Worm (Caenorhabditis elegans) whole organism, L2 larva: ENCODE results near the gene C49F8.15.
A peak's percentile ranks its signal among the peaks of the same experiment; 100 is the strongest.

Experiments
- C34F6.9 ChIP-seq: fragments of 150-350 bp; optimal IDR thresholded peaks from 2 replicates; lab custom pipeline; 2014; ENCODE audit warnings: missing biosample characterization, missing genetic modification characterization
- F13H6.1 ChIP-seq: sonication (generic microtip); optimal IDR thresholded peaks from 2 replicates; lab custom pipeline; 2016; ENCODE audit warnings: missing genetic modification characterization, missing compliant biosample characterization
- R02D3.7 ChIP-seq: fragments of 150-350 bp; optimal IDR thresholded peaks from 2 replicates; lab custom pipeline; 2014; ENCODE audit warnings: missing biosample characterization, missing genetic modification characterization
- Y55F3AM.14 ChIP-seq: fragments of 200-800 bp; sonication (Bioruptor generic); optimal IDR thresholded peaks from 2 replicates; lab custom pipeline; 2018; ENCODE audit warnings: mild to moderate bottlenecking, missing genetic modification characterization, missing compliant biosample characterization
- alr-1 ChIP-seq: fragments of 150-350 bp; optimal IDR thresholded peaks from 2 replicates; lab custom pipeline; 2014; ENCODE audit warnings: missing biosample characterization, missing genetic modification characterization
- aly-2 ChIP-seq: fragments of 150-350 bp; optimal IDR thresholded peaks from 2 replicates; lab custom pipeline; 2014; ENCODE audit warnings: missing biosample characterization, missing genetic modification characterization
- ama-1 ChIP-seq: fragments of 150-350 bp; optimal IDR thresholded peaks from 2 replicates; lab custom pipeline; 2018; ENCODE audit warnings: inconsistent platforms
- blmp-1 ChIP-seq: sonication (generic microtip); optimal IDR thresholded peaks from 2 replicates; lab custom pipeline; 2017; ENCODE audit warnings: missing genetic modification characterization, mild to moderate bottlenecking, missing compliant biosample characterization, antibody characterized with exemption, moderate library complexity; ENCODE audit not compliant: insufficient read depth
- ceh-16 ChIP-seq: fragments of 150-350 bp; optimal IDR thresholded peaks from 2 replicates; lab custom pipeline; 2014; ENCODE audit warnings: missing biosample characterization, missing genetic modification characterization
- ceh-82 ChIP-seq: fragments of 150-350 bp; optimal IDR thresholded peaks from 2 replicates; lab custom pipeline; 2014; ENCODE audit warnings: missing biosample characterization, missing genetic modification characterization
- elt-1 ChIP-seq: fragments of 150-350 bp; optimal IDR thresholded peaks from 2 replicates; lab custom pipeline; 2014; ENCODE audit warnings: missing biosample characterization, missing genetic modification characterization
- fos-1 ChIP-seq: fragments of 150-350 bp; optimal IDR thresholded peaks from 2 replicates; lab custom pipeline; 2014; ENCODE audit warnings: missing biosample characterization, missing genetic modification characterization
- gmeb-1 ChIP-seq: fragments of 150-350 bp; optimal IDR thresholded peaks from 2 replicates; lab custom pipeline; 2014; ENCODE audit warnings: missing biosample characterization, missing genetic modification characterization
- lin-13 ChIP-seq: fragments of 150-350 bp; optimal IDR thresholded peaks from 2 replicates; lab custom pipeline; 2014; ENCODE audit warnings: missing biosample characterization, missing genetic modification reagents, missing genetic modification characterization
- lin-39 ChIP-seq: fragments of 150-350 bp; optimal IDR thresholded peaks from 2 replicates; lab custom pipeline; 2014; ENCODE audit warnings: missing biosample characterization, missing genetic modification reagents, missing genetic modification characterization
- lsy-2 ChIP-seq, 2 experiments: fragments of 150-350 bp in 1 of 2; sonication (generic microtip) in 1 of 2; optimal IDR thresholded peaks; 2 replicates each; lab custom pipeline; 2014 to 2017; ENCODE audit warnings: missing biosample characterization in 2 of 2, missing genetic modification characterization in 2 of 2
- mab-5 ChIP-seq: fragments of 150-350 bp; optimal IDR thresholded peaks from 2 replicates; lab custom pipeline; 2014; ENCODE audit warnings: missing biosample characterization, missing genetic modification characterization
- mbf-1 ChIP-seq: sonication (generic microtip); optimal IDR thresholded peaks from 2 replicates; lab custom pipeline; 2017; ENCODE audit warnings: missing biosample characterization, missing genetic modification characterization
- mdl-1 ChIP-seq, 2 experiments: fragments of 150-350 bp in 1 of 2; sonication (generic microtip) in 1 of 2; optimal IDR thresholded peaks; 2 replicates each; lab custom pipeline; 2017; ENCODE audit warnings: missing biosample characterization in 2 of 2, missing genetic modification characterization in 2 of 2
- nhr-10 ChIP-seq: sonication (generic microtip); optimal IDR thresholded peaks from 2 replicates; lab custom pipeline; 2017; ENCODE audit warnings: missing biosample characterization, missing genetic modification characterization
- nhr-11 ChIP-seq: fragments of 150-350 bp; optimal IDR thresholded peaks from 2 replicates; lab custom pipeline; 2014; ENCODE audit warnings: missing biosample characterization, missing genetic modification characterization
- nhr-12 ChIP-seq: fragments of 150-350 bp; optimal IDR thresholded peaks from 2 replicates; lab custom pipeline; 2014; ENCODE audit warnings: missing biosample characterization, missing genetic modification characterization
- nhr-129 ChIP-seq: fragments of 150-350 bp; optimal IDR thresholded peaks from 2 replicates; lab custom pipeline; 2014; ENCODE audit warnings: missing biosample characterization, missing genetic modification characterization
- nhr-21 ChIP-seq: fragments of 150-350 bp; optimal IDR thresholded peaks from 2 replicates; lab custom pipeline; 2014; ENCODE audit warnings: missing biosample characterization, missing genetic modification characterization
- nhr-237 ChIP-seq: fragments of 150-350 bp; optimal IDR thresholded peaks from 2 replicates; lab custom pipeline; 2014; ENCODE audit warnings: missing biosample characterization, missing genetic modification characterization
- nhr-25 ChIP-seq: fragments of 150-350 bp; sonication (generic microtip); optimal IDR thresholded peaks from 3 replicates; lab custom pipeline; 2014; ENCODE audit warnings: missing biosample characterization, missing genetic modification characterization
- nhr-6 ChIP-seq: fragments of 150-350 bp; optimal IDR thresholded peaks from 2 replicates; lab custom pipeline; 2014; ENCODE audit warnings: missing biosample characterization, missing genetic modification characterization
- peb-1 ChIP-seq: fragments of 150-350 bp; optimal IDR thresholded peaks from 2 replicates; lab custom pipeline; 2014; ENCODE audit warnings: missing biosample characterization, missing genetic modification characterization
- sem-4 ChIP-seq: fragments of 150-350 bp; optimal IDR thresholded peaks from 2 replicates; lab custom pipeline; 2014; ENCODE audit warnings: missing biosample characterization, missing genetic modification reagents, missing genetic modification characterization
- skn-1 ChIP-seq: sonication (generic microtip); optimal IDR thresholded peaks from 2 replicates; lab custom pipeline; 2017; ENCODE audit warnings: missing biosample characterization, missing genetic modification characterization
- sma-9 ChIP-seq, 2 experiments: fragments of 150-350 bp in 1 of 2; sonication (generic microtip) in 1 of 2; optimal IDR thresholded peaks; 2 replicates each; lab custom pipeline; 2014 to 2016; ENCODE audit warnings: missing genetic modification characterization in 2 of 2, mild to moderate bottlenecking in 1 of 2, missing biosample characterization in 1 of 2, missing compliant biosample characterization in 1 of 2, missing genetic modification reagents in 1 of 2, moderate library complexity in 1 of 2
- unc-55 ChIP-seq: fragments of 150-350 bp; sonication (generic microtip); optimal IDR thresholded peaks from 3 replicates; lab custom pipeline; 2014; ENCODE audit warnings: missing biosample characterization, missing genetic modification reagents, missing genetic modification characterization
- zag-1 ChIP-seq: fragments of 150-350 bp; optimal IDR thresholded peaks from 2 replicates; lab custom pipeline; 2014; ENCODE audit warnings: missing biosample characterization, missing genetic modification characterization
- ztf-1 ChIP-seq: fragments of 200-800 bp; sonication (Bioruptor generic); conservative IDR thresholded peaks from 2 replicates; pipeline ENCODE4 v1.3.6; 2022; ENCODE audit warnings: missing genetic modification characterization, missing compliant biosample characterization
- ztf-11 ChIP-seq: sonication (generic microtip); optimal IDR thresholded peaks from 2 replicates; lab custom pipeline; 2017; ENCODE audit warnings: missing biosample characterization, missing genetic modification characterization

Gene C49F8.15

ce11 chrX:13350804-13351747 is 11.3 kb downstream of the C49F8.15 start, which contains the start of gene mxl-3:
TSS of gene mxl-3 (minus strand) at chrX:13350804.
- TF ChIP-seq unc-55 (GFP tag; lab: Kevin White, UChicago) (no peak), fos-1 (peak; percentile 14), nhr-11 (no peak), skn-1 (tag; lab: Kevin White, UChicago) (no peak), nhr-21 (peak; percentile 65), mab-5 (tag; lab: Kevin White, UChicago) (no peak), mdl-1 (tag; optimal IDR thresholded peaks at IDR 0.05; lab: Kevin White, UChicago) (peak in 1 of 2 experiments; percentile 11), elt-1 (no peak), mbf-1 (tag; lab: Kevin White, UChicago) (no peak), C34F6.9 (tag; lab: Kevin White, UChicago) (peak; percentile 2), F13H6.1 (peak; percentile 57), blmp-1 (tag; lab: Kevin White, UChicago) (peak; percentile 58), R02D3.7 (tag; lab: Kevin White, UChicago) (no peak), ztf-1 (GFP tag; lab: Robert Waterston, UW) (no peak), alr-1 (no peak), nhr-237 (tag; lab: Kevin White, UChicago) (no peak), nhr-25 (tag; lab: Kevin White, UChicago) (peak; percentile 44), zag-1 (no peak), sem-4 (tag; lab: Kevin White, UChicago) (no peak), nhr-129 (tag; lab: Kevin White, UChicago) (peak; percentile 53), sma-9 (GFP tag; optimal IDR thresholded peaks at IDR 0.05; lab: Kevin White, UChicago) (peak; percentile 88), sma-9 (tag; optimal IDR thresholded peaks at IDR 0.05; lab: Kevin White, UChicago) (no peak), nhr-6 (tag; lab: Kevin White, UChicago) (no peak), peb-1 (tag; lab: Kevin White, UChicago) (no peak), ceh-16 (tag; lab: Kevin White, UChicago) (no peak), gmeb-1 (tag; lab: Kevin White, UChicago) (peak; percentile 15), aly-2 (no peak), lin-39 (tag; lab: Kevin White, UChicago) (no peak), Y55F3AM.14 (GFP tag; lab: Kevin White, UChicago) (no peak), lsy-2 (tag; optimal IDR thresholded peaks at IDR 0.05; lab: Kevin White, UChicago) (peak in 1 of 2 experiments; percentile 55), ztf-11 (tag; lab: Kevin White, UChicago) (no peak), lin-13 (GFP tag; lab: Kevin White, UChicago) (peak; percentile 48), nhr-12 (tag; lab: Kevin White, UChicago) (no peak), ama-1 (peak; percentile 73)

ce11 chrX:13350123-13350798 is 12.1 kb downstream of the C49F8.15 start:
- TF ChIP-seq ztf-1 (GFP tag; lab: Robert Waterston, UW), result 0 out of 2 replicates have a peak, but pooled peaks have one; percentile 64
- no peak for TF ChIP-seq nhr-25 (tag; lab: Kevin White, UChicago)
- peak; percentile 4 for TF ChIP-seq nhr-129 (tag; lab: Kevin White, UChicago)
- TF ChIP-seq gmeb-1 (tag; lab: Kevin White, UChicago), result no peak
- TF ChIP-seq ceh-82 (tag; lab: Kevin White, UChicago), result no peak
- TF ChIP-seq nhr-21, result no peak
- no peak for TF ChIP-seq zag-1
- TF ChIP-seq fos-1, result no peak
- TF ChIP-seq nhr-10 (tag; lab: Kevin White, UChicago), result no peak
- no peak for TF ChIP-seq nhr-6 (tag; lab: Kevin White, UChicago)
- no peak for TF ChIP-seq sma-9 (GFP tag; optimal IDR thresholded peaks at IDR 0.05; lab: Kevin White, UChicago)
- no peak for TF ChIP-seq sma-9 (tag; optimal IDR thresholded peaks at IDR 0.05; lab: Kevin White, UChicago)
